Worm (Caenorhabditis elegans) whole organism, midembryonic: ENCODE measurements around the gene gbas-1.
A peak's percentile ranks its signal among the peaks of the same experiment; 100 is the strongest.
"Not testable (repeated sequence)": the region's sequence is repeated elsewhere in the genome, so short reads cannot be mapped to it uniquely, and the experiment has no call there.

Experiments used
- T22C8.4 ChIP-seq: fragments of 200-800 bp; sonication (Bioruptor generic); IDR thresholded peaks from 2 replicates; pipeline ENCODE4 v1.3.6; 2022; ENCODE audit warnings: missing genetic modification characterization, missing compliant biosample characterization
- cog-1 ChIP-seq: sonication (generic microtip); optimal IDR thresholded peaks from 2 replicates; lab custom pipeline; 2016; ENCODE audit warnings: missing genetic modification characterization, missing compliant biosample characterization
- flt-1 ChIP-seq: fragments of 200-800 bp; sonication (Bioruptor generic); IDR thresholded peaks from 2 replicates; pipeline ENCODE4 v1.3.6; 2022; ENCODE audit warnings: missing genetic modification characterization, missing compliant biosample characterization
- klf-2 ChIP-seq: fragments of 200-800 bp; sonication (Bioruptor generic); conservative IDR thresholded peaks from 2 replicates; pipeline ENCODE4 v1.3.6; 2022; ENCODE audit warnings: missing genetic modification reagents, missing genetic modification characterization, missing compliant biosample characterization
- med-1 ChIP-seq: sonication (generic microtip); optimal IDR thresholded peaks from 2 replicates; lab custom pipeline; 2017; ENCODE audit warnings: missing genetic modification characterization, mild to moderate bottlenecking, missing compliant biosample characterization, antibody characterized with exemption, missing genetic modification reagents; ENCODE audit not compliant: insufficient read depth
- ref-1 ChIP-seq: fragments of 200-800 bp; sonication (Bioruptor generic); conservative IDR thresholded peaks from 2 replicates; pipeline ENCODE4 v1.3.6; 2022; ENCODE audit warnings: missing genetic modification reagents, missing genetic modification characterization, missing compliant biosample characterization
- tab-1 ChIP-seq: fragments of 200-800 bp; sonication (Bioruptor generic); IDR thresholded peaks from 2 replicates; pipeline ENCODE4 v1.3.6; 2022; ENCODE audit warnings: missing genetic modification characterization, missing compliant biosample characterization
- ztf-23 ChIP-seq: fragments of 200-800 bp; sonication (Bioruptor generic); IDR thresholded peaks from 2 replicates; pipeline ENCODE4 v1.3.6; 2022; ENCODE audit warnings: missing genetic modification reagents, missing genetic modification characterization, missing compliant biosample characterization
- ztf-29 ChIP-seq: fragments of 200-800 bp; sonication (Bioruptor generic); IDR thresholded peaks from 2 replicates; pipeline ENCODE4 v1.3.6; 2022; ENCODE audit warnings: missing genetic modification reagents, missing genetic modification characterization, missing compliant biosample characterization

Gene gbas-1

DNA sequence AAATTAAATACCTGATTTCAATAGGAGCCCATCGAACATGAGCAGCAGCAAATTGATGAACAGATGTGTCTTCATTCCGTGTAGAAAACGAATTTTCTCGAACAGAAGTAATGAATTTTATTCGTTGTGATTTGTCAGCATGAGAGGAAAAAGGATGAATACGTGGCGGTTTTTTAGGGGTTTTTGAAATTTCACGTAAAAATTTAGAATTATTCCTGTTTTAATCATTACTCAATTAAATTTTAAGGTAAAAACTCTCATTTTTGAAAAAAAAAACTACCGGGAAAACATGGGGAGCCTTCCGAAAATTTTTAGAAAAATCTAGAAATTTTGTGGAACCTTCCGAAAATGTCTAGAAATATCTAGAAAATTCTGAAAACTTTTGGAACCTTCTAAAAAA lies 33.1 kb downstream of the gbas-1 start, which contains the start of gene K02F6.7:
K02F6.7 (minus strand) TSS at position 101 of the 400 bp plus-strand sequence.
- no peak for TF ChIP-seq med-1 (GFP tag; lab: Kevin White, UChicago)
- no peak for TF ChIP-seq ztf-23
- no peak for TF ChIP-seq ref-1 (GFP tag; lab: Robert Waterston, UW)
- no peak for TF ChIP-seq flt-1 (GFP tag; lab: Robert Waterston, UW)
- TF ChIP-seq cog-1 (tag; lab: Kevin White, UChicago): no peak
- TF ChIP-seq tab-1 (GFP tag; lab: Robert Waterston, UW): no peak
- TF ChIP-seq ztf-29 (GFP tag; lab: Robert Waterston, UW): no peak

- TF ChIP-seq ztf-29 (GFP tag; lab: Robert Waterston, UW): no peak
- no peak for TF ChIP-seq med-1 (GFP tag; lab: Kevin White, UChicago)
- no peak for TF ChIP-seq klf-2 (GFP tag; lab: Robert Waterston, UW)
- no peak for TF ChIP-seq ztf-23
- no peak for TF ChIP-seq T22C8.4 (GFP tag; lab: Robert Waterston, UW)
- no peak for TF ChIP-seq ref-1 (GFP tag; lab: Robert Waterston, UW)
- no peak for TF ChIP-seq tab-1 (GFP tag; lab: Robert Waterston, UW)
Measured at ce11 chrII:2538194-2538593, 33.5 kb downstream of the gbas-1 start, which contains the start of gene K02F6.4. K02F6.4 (plus strand) TSS chrII:2538494.

- TF ChIP-seq ztf-23 (no peak), tab-1 (GFP tag; lab: Robert Waterston, UW) (no peak), klf-2 (GFP tag; lab: Robert Waterston, UW) (no peak), med-1 (GFP tag; lab: Kevin White, UChicago) (no peak), ztf-29 (GFP tag; lab: Robert Waterston, UW) (no peak), flt-1 (GFP tag; lab: Robert Waterston, UW) (no peak), ref-1 (GFP tag; lab: Robert Waterston, UW) (no peak), cog-1 (tag; lab: Kevin White, UChicago) (no peak), T22C8.4 (GFP tag; lab: Robert Waterston, UW) (no peak)
Measured at ce11 chrII:2545925-2546324, 41.2 kb downstream of the gbas-1 start, which contains the start of gene K02F6.3. K02F6.3 (plus strand) TSS chrII:2546225.

DNA sequence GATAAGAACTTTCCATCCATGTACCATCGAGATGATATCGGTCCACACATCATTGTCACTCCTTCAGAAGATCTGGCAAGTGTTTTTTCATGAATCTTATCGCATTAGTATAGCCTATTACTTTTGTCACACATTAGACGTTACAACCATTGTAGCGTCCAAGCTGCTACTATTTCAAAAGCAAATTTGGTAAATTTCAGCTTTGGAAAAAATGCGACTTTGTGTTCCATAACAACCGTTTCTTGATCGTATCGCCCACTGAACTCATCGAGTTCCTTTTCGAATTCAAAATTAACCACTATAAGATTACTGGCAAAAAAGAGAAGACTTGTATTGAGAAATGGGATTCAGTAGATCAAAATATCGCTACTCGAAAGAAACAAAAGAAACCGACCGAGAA lies 48.4 kb downstream of the gbas-1 start:
- TF ChIP-seq tab-1 (GFP tag; lab: Robert Waterston, UW) (no peak), klf-2 (GFP tag; lab: Robert Waterston, UW) (no peak), T22C8.4 (GFP tag; lab: Robert Waterston, UW) (no peak), ref-1 (GFP tag; lab: Robert Waterston, UW) (no peak), ztf-23 (no peak), ztf-29 (GFP tag; lab: Robert Waterston, UW) (no peak), med-1 (GFP tag; lab: Kevin White, UChicago) (no peak), cog-1 (tag; lab: Kevin White, UChicago) (no peak), flt-1 (GFP tag; lab: Robert Waterston, UW) (no peak)

- TF ChIP-seq med-1 (GFP tag; lab: Kevin White, UChicago); flt-1 (GFP tag; lab: Robert Waterston, UW); klf-2 (GFP tag; lab: Robert Waterston, UW): not testable (repeated sequence)
Measured at ce11 chrII:2553662-2554061, 49.0 kb downstream of the gbas-1 start, which contains the start of gene K02F6.1. K02F6.1 (plus strand) TSS chrII:2553962.

DNA sequence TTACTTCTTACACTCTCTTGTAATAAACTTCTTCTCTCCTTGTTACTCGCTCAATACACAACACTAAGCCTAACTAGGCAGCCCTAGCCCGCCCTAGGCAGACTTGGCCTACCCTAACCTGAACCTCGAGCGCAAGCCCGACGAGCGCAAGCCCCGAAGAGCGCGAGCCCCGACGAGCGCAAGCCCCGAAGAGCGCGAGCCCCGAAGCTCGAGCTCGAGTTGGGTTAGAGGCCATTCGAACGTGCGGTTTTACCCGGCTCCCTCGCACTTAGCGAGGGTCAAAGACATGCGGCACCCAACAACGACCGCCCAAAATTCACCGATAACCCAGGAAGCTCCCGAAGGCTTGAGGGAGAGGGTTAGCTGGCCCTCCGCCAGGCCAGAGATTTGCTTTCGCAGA lies 51.7 kb downstream of the gbas-1 start:
- TF ChIP-seq flt-1 (GFP tag; lab: Robert Waterston, UW): peak; percentile 39; the same call in 1 of the 2 replicates
- peak; percentile 33; the same call in 1 of the 2 replicates for TF ChIP-seq ztf-29 (GFP tag; lab: Robert Waterston, UW)

DNA sequence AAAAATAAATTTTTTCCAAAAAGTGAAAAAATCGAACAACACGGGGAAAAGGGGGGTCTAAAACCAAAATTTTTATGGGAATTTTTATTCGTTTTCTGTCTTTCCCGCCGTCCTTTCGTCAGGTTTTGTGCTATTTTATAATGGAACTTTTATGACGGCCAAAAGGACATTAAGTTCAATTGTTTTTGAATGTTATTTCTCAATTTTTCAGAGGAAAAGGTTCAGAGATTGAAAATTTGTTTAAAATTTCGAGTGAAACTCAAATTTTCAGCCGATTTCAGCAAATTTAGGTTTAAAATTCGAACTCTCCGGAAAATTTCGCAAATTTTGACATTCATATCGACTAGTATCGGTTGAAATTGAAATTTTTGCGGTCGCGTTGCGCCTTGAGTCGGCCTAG lies 59.3 kb downstream of the gbas-1 start, which contains the start of gene nep-18:
nep-18 (minus strand) TSS at position 101 of the 400 bp plus-strand sequence.
- no peak for TF ChIP-seq cog-1 (tag; lab: Kevin White, UChicago)
- TF ChIP-seq ztf-23: no peak
- no peak for TF ChIP-seq klf-2 (GFP tag; lab: Robert Waterston, UW)
- no peak for TF ChIP-seq ref-1 (GFP tag; lab: Robert Waterston, UW)
- no peak for TF ChIP-seq ztf-29 (GFP tag; lab: Robert Waterston, UW)
- TF ChIP-seq flt-1 (GFP tag; lab: Robert Waterston, UW): no peak
- TF ChIP-seq T22C8.4 (GFP tag; lab: Robert Waterston, UW): no peak
- no peak for TF ChIP-seq med-1 (GFP tag; lab: Kevin White, UChicago)
- TF ChIP-seq tab-1 (GFP tag; lab: Robert Waterston, UW): no peak
